Fruit fly (Drosophila melanogaster): ENCODE results near the gene CG13643.

CG13643 gene

dm6 chr3R:24893320-24893955 is 12.4 kb downstream of the CG13643 start (continued):
- TF ChIP-seq pan (optimal IDR thresholded peaks at IDR 0.05) (no peak), pan (GFP tag; optimal IDR thresholded peaks at IDR 0.05 in 1 of 2, IDR thresholded peaks at IDR 0.05 in 1 of 2) (peak in 1 of 2 experiments; percentile 69), pzg (GFP tag; optimal IDR thresholded peaks at IDR 0.05) (no peak), CG4282 (GFP tag; optimal IDR thresholded peaks at IDR 0.05) (no peak), CG14965 (GFP tag; optimal IDR thresholded peaks at IDR 0.05; ENCODE audit: borderline replicate concordance) (no peak), MBD-R2 (GFP tag; IDR thresholded peaks at IDR 0.05) (no peak; the same call in 1 of the 2 replicates), gfzf (GFP tag; optimal IDR thresholded peaks at IDR 0.05) (no peak), CG4617 (GFP tag; optimal IDR thresholded peaks at IDR 0.05; ENCODE audit: borderline replicate concordance) (no peak), dmrt99B (tag; optimal IDR thresholded peaks at IDR 0.05) (peak; percentile 92), Dek (tag; optimal IDR thresholded peaks at IDR 0.05) (no peak), Elba2 (GFP tag; optimal IDR thresholded peaks at IDR 0.05) (no peak), CG10979 (tag; optimal IDR thresholded peaks at IDR 0.05) (peak; percentile 95), CG11456 (GFP tag; IDR thresholded peaks at IDR 0.05) (no peak), wor (GFP tag; IDR thresholded peaks at IDR 0.05) (peak; percentile 47; the same call in 1 of the 2 replicates), CG17186 (GFP tag; optimal IDR thresholded peaks at IDR 0.05) (no peak), bowl (GFP tag; IDR thresholded peaks at IDR 0.05) (0 out of 2 replicates have a peak, but pooled peaks have one; percentile 14), CHES-1-like (GFP tag; optimal IDR thresholded peaks at IDR 0.05) (no peak), CG7556 (GFP tag; optimal IDR thresholded peaks at IDR 0.05) (peak; percentile 91), slp2 (GFP tag; optimal IDR thresholded peaks at IDR 0.05) (no peak), Dll (GFP tag; IDR thresholded peaks at IDR 0.05; ENCODE audit: partially characterized antibody) (no peak), tx (GFP tag; optimal IDR thresholded peaks at IDR 0.05) (no peak), Hr51 (GFP tag; optimal IDR thresholded peaks at IDR 0.05) (peak in 1 of 2 experiments; percentile 86), twi (tag; optimal IDR thresholded peaks at IDR 0.05) (no peak), croc (GFP tag; conservative IDR thresholded peaks at IDR 0.05) (peak; percentile 74), D19A (tag; optimal IDR thresholded peaks at IDR 0.05) (peak; percentile 87), Stat92E (GFP tag; optimal IDR thresholded peaks at IDR 0.05) (peak in 1 of 3 experiments; percentile 38), caup (GFP tag; optimal IDR thresholded peaks at IDR 0.05; ENCODE audit: severe bottlenecking) (peak; percentile 53), Hr78 (GFP tag; optimal IDR thresholded peaks at IDR 0.05) (peak in 1 of 2 experiments; percentile 78), chif (GFP tag; optimal IDR thresholded peaks at IDR 0.05) (no peak), Oaz (GFP tag; IDR thresholded peaks at IDR 0.05) (no peak), inv (GFP tag; IDR thresholded peaks at IDR 0.05; ENCODE audit: partially characterized antibody) (no peak), CG13123 (GFP tag; optimal IDR thresholded peaks at IDR 0.05) (no peak), Kr (GFP tag; optimal IDR thresholded peaks at IDR 0.05) (no peak), CG1603 (tag; optimal IDR thresholded peaks at IDR 0.05) (no peak), Sry-δ (GFP tag; optimal IDR thresholded peaks at IDR 0.05) (no peak), D (optimal IDR thresholded peaks at IDR 0.05) (no peak), D (GFP tag; optimal IDR thresholded peaks at IDR 0.05) (peak; percentile 83), jumu (GFP tag; optimal IDR thresholded peaks at IDR 0.05) (no peak), knrl (GFP tag; IDR thresholded peaks at IDR 0.05; ENCODE audit: partially characterized antibody) (no peak), NC2α (GFP tag; optimal IDR thresholded peaks at IDR 0.05) (no peak), cato (GFP tag; optimal IDR thresholded peaks at IDR 0.05; ENCODE audit: borderline replicate concordance) (peak; percentile 35), cg (GFP tag; optimal IDR thresholded peaks at IDR 0.05) (no peak), ci (GFP tag; IDR thresholded peaks at IDR 0.05) (no peak), CG7839 (tag; optimal IDR thresholded peaks at IDR 0.05) (peak; percentile 92), CG12744 (GFP tag; optimal IDR thresholded peaks at IDR 0.05) (no peak), al (GFP tag; IDR thresholded peaks at IDR 0.05) (peak; percentile 51; the same call in 1 of the 2 replicates), CG31365 (tag; optimal IDR thresholded peaks at IDR 0.05) (no peak), CG3838 (GFP tag; optimal IDR thresholded peaks at IDR 0.05) (no peak), CG3847 (GFP tag; IDR thresholded peaks at IDR 0.05) (peak; percentile 47; the same call in 1 of the 2 replicates)
